Fruit fly (Drosophila melanogaster): ENCODE results near the gene CG31088.

The CG31088 gene

dm6 chr3R:15927172-15927571, 23.6 kb downstream of the CG31088 start (continued):
- TF ChIP-seq CG1602 (GFP tag; optimal IDR thresholded peaks at IDR 0.05): peak; percentile 1
- TF ChIP-seq CG12659 (GFP tag; optimal IDR thresholded peaks at IDR 0.05): peak; percentile 23
- peak; percentile 4 for TF ChIP-seq CG9817 (tag; optimal IDR thresholded peaks at IDR 0.05)
- TF ChIP-seq Sox102F (GFP tag; optimal IDR thresholded peaks at IDR 0.05): peak; percentile 53
- peak; percentile 50; the same call in 2 of the 3 replicates for TF ChIP-seq Aef1 (GFP tag; IDR thresholded peaks at IDR 0.05)
- peak; percentile 40; the same call in 1 of the 2 replicates for TF ChIP-seq Rfx (GFP tag; IDR thresholded peaks at IDR 0.05)
- no peak for TF ChIP-seq Max (GFP tag; optimal IDR thresholded peaks at IDR 0.05)
- peak; percentile 6 for TF ChIP-seq CG2120 (GFP tag; optimal IDR thresholded peaks at IDR 0.05)
- peak; percentile 34; the same call in 1 of the 2 replicates for TF ChIP-seq Ada2b (GFP tag; IDR thresholded peaks at IDR 0.05)
- no peak for TF ChIP-seq MESR4 (GFP tag; optimal IDR thresholded peaks at IDR 0.05)
- TF ChIP-seq Meics (GFP tag; optimal IDR thresholded peaks at IDR 0.05): peak; percentile 52
- TF ChIP-seq Scr (GFP tag; IDR thresholded peaks at IDR 0.05; ENCODE audit: partially characterized antibody): no peak
- TF ChIP-seq Oli (tag; optimal IDR thresholded peaks at IDR 0.05): peak; percentile 59
- TF ChIP-seq CG7839 (tag; optimal IDR thresholded peaks at IDR 0.05): peak; percentile 53
- TF ChIP-seq CG2129 (GFP tag; IDR thresholded peaks at IDR 0.05; ENCODE audit: partially characterized antibody): no peak
- peak; percentile 23; the same call in 1 of the 3 replicates for TF ChIP-seq zfh1 (GFP tag; IDR thresholded peaks at IDR 0.05)
- peak; percentile 64 for TF ChIP-seq CG11504 (tag; optimal IDR thresholded peaks at IDR 0.05)
- TF ChIP-seq HHEX (GFP tag; optimal IDR thresholded peaks at IDR 0.05): peak; percentile 12
- peak; percentile 15 for TF ChIP-seq CG17568 (GFP tag; optimal IDR thresholded peaks at IDR 0.05)
- peak; percentile 25 for TF ChIP-seq az2 (GFP tag; optimal IDR thresholded peaks at IDR 0.05)
- peak; percentile 3 for TF ChIP-seq run (tag; optimal IDR thresholded peaks at IDR 0.05)
- peak; percentile 12 for TF ChIP-seq tap (tag; optimal IDR thresholded peaks at IDR 0.05)
- TF ChIP-seq CG10366 (GFP tag; IDR thresholded peaks at IDR 0.05): peak; percentile 29; the same call in 1 of the 2 replicates
- TF ChIP-seq unpg (GFP tag; optimal IDR thresholded peaks at IDR 0.05): peak; percentile 56
- TF ChIP-seq grau (tag; optimal IDR thresholded peaks at IDR 0.05): peak; percentile 40
- peak; percentile 32 for TF ChIP-seq Xbp1 (GFP tag; optimal IDR thresholded peaks at IDR 0.05)
- TF ChIP-seq CG10565 (GFP tag; optimal IDR thresholded peaks at IDR 0.05): no peak
- TF ChIP-seq CG8388 (GFP tag; optimal IDR thresholded peaks at IDR 0.05): peak; percentile 8
- TF ChIP-seq da (GFP tag; optimal IDR thresholded peaks at IDR 0.05): no peak
- TF ChIP-seq CG18476 (GFP tag; optimal IDR thresholded peaks at IDR 0.05): no peak
- TF ChIP-seq sens (GFP tag): peak; percentile 89
- TF ChIP-seq CG12299 (tag; optimal IDR thresholded peaks at IDR 0.05): no peak
- TF ChIP-seq CG12391 (tag; optimal IDR thresholded peaks at IDR 0.05): peak; percentile 38
- peak; percentile 48 for TF ChIP-seq CG30403 (GFP tag; optimal IDR thresholded peaks at IDR 0.05)
- peak; percentile 69 for TF ChIP-seq Ets65A (GFP tag)
- TF ChIP-seq CG4424 (GFP tag; optimal IDR thresholded peaks at IDR 0.05): peak; percentile 5
- peak; percentile 17 for TF ChIP-seq Ssrp (tag; optimal IDR thresholded peaks at IDR 0.05)
- peak; percentile 18; the same call in 1 of the 2 replicates for TF ChIP-seq CG9215 (GFP tag; IDR thresholded peaks at IDR 0.05)
- 0 out of 4 replicates have a peak, but pooled peaks have one; percentile 16 for TF ChIP-seq Gug (GFP tag; IDR thresholded peaks at IDR 0.05)
- TF ChIP-seq CG15514 (GFP tag; optimal IDR thresholded peaks at IDR 0.05): peak; percentile 9
- peak; percentile 41 for TF ChIP-seq sisA (GFP tag; IDR thresholded peaks at IDR 0.05)
- TF ChIP-seq nmo (GFP tag; optimal IDR thresholded peaks at IDR 0.05): peak; percentile 40
- TF ChIP-seq Drgx (GFP tag; IDR thresholded peaks at IDR 0.05): peak; percentile 74
- TF ChIP-seq so (GFP tag; IDR thresholded peaks at IDR 0.05): no peak
- TF ChIP-seq lilli (GFP tag; optimal IDR thresholded peaks at IDR 0.05): peak; percentile 28
- TF ChIP-seq CG17385 (GFP tag; optimal IDR thresholded peaks at IDR 0.05): peak; percentile 17
- TF ChIP-seq Blimp-1 (GFP tag; optimal IDR thresholded peaks at IDR 0.05): peak; percentile 43
- TF ChIP-seq CG14667 (GFP tag; IDR thresholded peaks at IDR 0.05): no peak
- peak; percentile 14 for TF ChIP-seq cwo (GFP tag; optimal IDR thresholded peaks at IDR 0.05)
- no peak for TF ChIP-seq CG32767 (GFP tag; IDR thresholded peaks at IDR 0.05)
